Worm (Caenorhabditis elegans): Measurements from ENCODE around the gene ZK105.1.
A peak's percentile ranks its signal among the peaks of the same experiment; 100 is the strongest.

The ZK105.1 gene

ce11 chrV:7717629-7718028 lies 3.8 kb downstream of the ZK105.1 start, which contains the start of gene ZK105.5:
ZK105.5 (minus strand) TSS chrV:7717729.
- no peak for TF ChIP-seq fkh-6 (tag; optimal IDR thresholded peaks at IDR 0.05)
- no peak for TF ChIP-seq T23F11.4 (GFP tag; optimal IDR thresholded peaks at IDR 0.05)
- TF ChIP-seq pros-1 (tag; optimal IDR thresholded peaks at IDR 0.05): no peak
- TF ChIP-seq sox-2 (GFP tag; IDR thresholded peaks at IDR 0.05): no peak
- no peak for TF ChIP-seq C38D4.7 (GFP tag; optimal IDR thresholded peaks at IDR 0.05)
- TF ChIP-seq che-1 (tag; optimal IDR thresholded peaks at IDR 0.05): no peak
- TF ChIP-seq mec-3 (tag; optimal IDR thresholded peaks at IDR 0.05; ENCODE audit: borderline replicate concordance): no peak
- TF ChIP-seq Y22D7AL.16 (tag; optimal IDR thresholded peaks at IDR 0.05): no peak
- no peak for TF ChIP-seq tbx-2 (tag; optimal IDR thresholded peaks at IDR 0.05)
- TF ChIP-seq syd-9 (tag; optimal IDR thresholded peaks at IDR 0.05): no peak
- no peak for TF ChIP-seq ceh-2 (tag; optimal IDR thresholded peaks at IDR 0.05)

- TF ChIP-seq madf-2 (tag; optimal IDR thresholded peaks at IDR 0.05) (no peak), ceh-18 (tag; optimal IDR thresholded peaks at IDR 0.05) (no peak), K02D7.2 (tag; optimal IDR thresholded peaks at IDR 0.05) (no peak), hlh-15 (tag; optimal IDR thresholded peaks at IDR 0.05) (no peak), sox-4 (tag; optimal IDR thresholded peaks at IDR 0.05) (no peak), zip-5 (tag; optimal IDR thresholded peaks at IDR 0.05) (no peak), C38D4.7 (GFP tag; optimal IDR thresholded peaks at IDR 0.05) (no peak), ceh-2 (tag; optimal IDR thresholded peaks at IDR 0.05) (no peak), dmd-4 (tag; optimal IDR thresholded peaks at IDR 0.05; ENCODE audit: borderline replicate concordance) (no peak), pha-4 (tag; optimal IDR thresholded peaks at IDR 0.05) (no peak), syd-9 (tag; optimal IDR thresholded peaks at IDR 0.05) (no peak), ceh-6 (GFP tag; optimal IDR thresholded peaks at IDR 0.05) (no peak), hlh-6 (tag; optimal IDR thresholded peaks at IDR 0.05) (no peak), pax-1 (tag; optimal IDR thresholded peaks at IDR 0.05) (no peak), K09A11.1 (tag; optimal IDR thresholded peaks at IDR 0.05; ENCODE audit: insufficient read depth) (no peak), unc-42 (tag; optimal IDR thresholded peaks at IDR 0.05) (no peak), ceh-31 (tag; optimal IDR thresholded peaks at IDR 0.05) (no peak), odd-2 (tag; optimal IDR thresholded peaks at IDR 0.05) (no peak), ztf-16 (tag; optimal IDR thresholded peaks at IDR 0.05) (no peak)
Observed at ce11 chrV:7721945-7722344, 8.2 kb downstream of the ZK105.1 start, which contains the start of gene ZK105.14. ZK105.14 (minus strand) TSS chrV:7722045.

ce11 chrV:7723967-7724544 lies 10.3 kb downstream of the ZK105.1 start, which contains the start of the genes ZK105.6 and ZK105.8:
ZK105.6 (minus strand) TSS chrV:7724067.
ZK105.8 (plus strand) TSS chrV:7724494.
- TF ChIP-seq lin-11 (tag; optimal IDR thresholded peaks at IDR 0.05): no peak
- TF ChIP-seq unc-42 (tag; optimal IDR thresholded peaks at IDR 0.05): peak; percentile 18

ce11 chrV:7726202-7726601 lies 12.4 kb downstream of the ZK105.1 start:
- TF ChIP-seq pax-1 (tag; optimal IDR thresholded peaks at IDR 0.05): no peak
- no peak for TF ChIP-seq ceh-19 (GFP tag; optimal IDR thresholded peaks at IDR 0.05)
- TF ChIP-seq fkh-10 (GFP tag; optimal IDR thresholded peaks at IDR 0.05): no peak
- TF ChIP-seq hlh-13 (GFP tag; optimal IDR thresholded peaks at IDR 0.05): no peak

- TF ChIP-seq unc-42 (tag; optimal IDR thresholded peaks at IDR 0.05) (no peak), ceh-31 (tag; optimal IDR thresholded peaks at IDR 0.05) (no peak), lin-11 (tag; optimal IDR thresholded peaks at IDR 0.05) (no peak), sdc-2 (tag; optimal IDR thresholded peaks at IDR 0.05) (no peak), fax-1 (tag; optimal IDR thresholded peaks at IDR 0.05) (no peak), madf-2 (tag; optimal IDR thresholded peaks at IDR 0.05) (no peak), ceh-30 (tag; optimal IDR thresholded peaks at IDR 0.05) (no peak), ceh-24 (tag; optimal IDR thresholded peaks at IDR 0.05) (no peak), ceh-45 (GFP tag; IDR thresholded peaks at IDR 0.05) (no peak), F13H6.1 (tag; optimal IDR thresholded peaks at IDR 0.05) (no peak), ets-4 (tag; optimal IDR thresholded peaks at IDR 0.05) (no peak), hlh-15 (tag; optimal IDR thresholded peaks at IDR 0.05) (no peak), pat-9 (tag; optimal IDR thresholded peaks at IDR 0.05) (no peak), ceh-9 (tag; optimal IDR thresholded peaks at IDR 0.05) (no peak), nfya-1 (tag; optimal IDR thresholded peaks at IDR 0.05) (no peak), elt-2 (tag; optimal IDR thresholded peaks at IDR 0.05) (no peak), sox-2 (GFP tag; IDR thresholded peaks at IDR 0.05) (no peak)
Observed at ce11 chrV:7726927-7727326, 13.1 kb downstream of the ZK105.1 start.
